Fruit fly (Drosophila melanogaster) whole organism, embryonic: Measurements from ENCODE around the gene Est-P.

Source experiments
- Adf1 ChIP-seq: fragments of 200-800 bp; sonication (Bioruptor generic); IDR thresholded peaks from 2 replicates; pipeline ENCODE4 v1.3.6; 2022; ENCODE audit warnings: missing biosample characterization, missing genetic modification characterization
- BEAF-32 ChIP-seq: fragments of 200-800 bp; sonication (Bioruptor generic); optimal IDR thresholded peaks from 3 replicates; lab custom pipeline; 2017; ENCODE audit warnings: missing biosample characterization, missing genetic modification characterization, mild to moderate bottlenecking, moderate library complexity, missing genetic modification reagents
- Bgb ChIP-seq: fragments of 200-800 bp; sonication (Bioruptor generic); IDR thresholded peaks from 2 replicates; pipeline ENCODE4 v1.3.6; 2022; ENCODE audit warnings: missing biosample characterization, missing genetic modification characterization; ENCODE audit not compliant: partially characterized antibody
- CG10366 ChIP-seq: fragments of 200-800 bp; sonication (Bioruptor generic); IDR thresholded peaks from 2 replicates; pipeline ENCODE4 v1.3.6; 2022; ENCODE audit warnings: missing biosample characterization, missing genetic modification characterization
- CG12659 ChIP-seq: fragments of 200-800 bp; sonication (Bioruptor generic); optimal IDR thresholded peaks from 3 replicates; lab custom pipeline; 2017; ENCODE audit warnings: mild to moderate bottlenecking, missing biosample characterization, missing genetic modification reagents, missing genetic modification characterization
- CG13287 ChIP-seq: fragments of 200-800 bp; sonication (Bioruptor generic); IDR thresholded peaks from 2 replicates; pipeline ENCODE4 v1.3.6; 2022; ENCODE audit warnings: missing biosample characterization, missing genetic modification characterization; ENCODE audit not compliant: partially characterized antibody
- CG14860 ChIP-seq: fragments of 200-800 bp; sonication (Bioruptor generic); IDR thresholded peaks from 3 replicates; pipeline ENCODE4 v1.3.6; 2022; ENCODE audit warnings: missing biosample characterization, missing genetic modification characterization; ENCODE audit not compliant: partially characterized antibody
- CG16779 ChIP-seq: fragments of 200-800 bp; sonication (Bioruptor generic); IDR thresholded peaks from 2 replicates; pipeline ENCODE4 v1.3.6; 2022; ENCODE audit warnings: missing biosample characterization, missing genetic modification characterization
- CG16813 ChIP-seq: fragments of 200-800 bp; sonication (Bioruptor generic); IDR thresholded peaks from 3 replicates; pipeline ENCODE4 v1.3.6; 2022; ENCODE audit warnings: missing biosample characterization, missing genetic modification characterization; ENCODE audit not compliant: partially characterized antibody
- CG17802 ChIP-seq: fragments of 200-800 bp; sonication (Bioruptor generic); optimal IDR thresholded peaks from 2 replicates; lab custom pipeline; 2018; ENCODE audit warnings: missing biosample characterization, mild to moderate bottlenecking, missing genetic modification characterization, moderate library complexity
- CG2129 ChIP-seq: fragments of 200-800 bp; sonication (Bioruptor generic); IDR thresholded peaks from 2 replicates; pipeline ENCODE4 v1.3.6; 2022; ENCODE audit warnings: missing biosample characterization, missing genetic modification characterization; ENCODE audit not compliant: partially characterized antibody
- CG2202 ChIP-seq: fragments of 200-800 bp; sonication (Bioruptor generic); optimal IDR thresholded peaks from 2 replicates; lab custom pipeline; 2018; ENCODE audit warnings: missing biosample characterization, mild to moderate bottlenecking, missing genetic modification characterization
- CG2712 ChIP-seq: fragments of 200-800 bp; optimal IDR thresholded peaks from 3 replicates; lab custom pipeline; 2019; ENCODE audit warnings: missing biosample characterization, mild to moderate bottlenecking, missing genetic modification characterization, moderate library complexity
- CG32532 ChIP-seq: fragments of 200-800 bp; sonication (Bioruptor generic); IDR thresholded peaks from 2 replicates; pipeline ENCODE4 v1.3.6; 2022; ENCODE audit warnings: missing biosample characterization, missing genetic modification characterization
- CG3407 ChIP-seq: fragments of 200-800 bp; sonication (Bioruptor generic); optimal IDR thresholded peaks from 2 replicates; lab custom pipeline; 2018; ENCODE audit warnings: missing biosample characterization, mild to moderate bottlenecking, missing genetic modification characterization
- CG7786 ChIP-seq: fragments of 200-800 bp; sonication (Bioruptor generic); optimal IDR thresholded peaks from 2 replicates; lab custom pipeline; 2016; ENCODE audit warnings: missing biosample characterization, missing genetic modification characterization
- CG7963 ChIP-seq: fragments of 200-800 bp; sonication (Bioruptor generic); IDR thresholded peaks from 3 replicates; pipeline ENCODE4 v1.3.6; 2022; ENCODE audit warnings: missing biosample characterization, missing genetic modification characterization; ENCODE audit not compliant: partially characterized antibody
- CG9437 ChIP-seq: fragments of 200-800 bp; sonication (Bioruptor generic); optimal IDR thresholded peaks from 2 replicates; lab custom pipeline; 2018; ENCODE audit warnings: missing biosample characterization, mild to moderate bottlenecking, missing genetic modification characterization
- Dp ChIP-seq: fragments of 200-800 bp; sonication (Bioruptor generic); optimal IDR thresholded peaks from 2 replicates; lab custom pipeline; 2018; ENCODE audit warnings: missing biosample characterization, mild to moderate bottlenecking, missing genetic modification characterization, moderate library complexity
- E2f2 ChIP-seq: fragments of 200-800 bp; sonication (Bioruptor generic); IDR thresholded peaks from 2 replicates; pipeline ENCODE4 v1.3.6; 2022; ENCODE audit warnings: missing biosample characterization, missing genetic modification characterization
- HLH4C ChIP-seq: fragments of 200-800 bp; sonication (Bioruptor generic); IDR thresholded peaks from 3 replicates; pipeline ENCODE4 v1.3.6; 2022; ENCODE audit warnings: missing biosample characterization, missing genetic modification characterization; ENCODE audit not compliant: partially characterized antibody
- Myb ChIP-seq: fragments of 200-800 bp; sonication (Bioruptor generic); optimal IDR thresholded peaks from 2 replicates; lab custom pipeline; 2016; ENCODE audit warnings: missing biosample characterization, missing genetic modification characterization
- Scr ChIP-seq: fragments of 200-800 bp; sonication (Bioruptor generic); IDR thresholded peaks from 2 replicates; pipeline ENCODE4 v1.3.6; 2022; ENCODE audit warnings: missing biosample characterization, missing genetic modification characterization; ENCODE audit not compliant: partially characterized antibody
- Sin3A ChIP-seq: fragments of >200 bp; optimal IDR thresholded peaks from 2 replicates; lab custom pipeline; 2018
- YL-1 ChIP-seq: fragments of 200-800 bp; sonication (Bioruptor generic); optimal IDR thresholded peaks from 3 replicates; lab custom pipeline; 2017; ENCODE audit warnings: missing biosample characterization, mild to moderate bottlenecking, missing genetic modification characterization
- amos ChIP-seq: fragments of 200-800 bp; sonication (Bioruptor generic); IDR thresholded peaks from 2 replicates; pipeline ENCODE4 v1.3.6; 2022; ENCODE audit warnings: missing biosample characterization, missing genetic modification characterization; ENCODE audit not compliant: partially characterized antibody
- bbx ChIP-seq: fragments of 200-800 bp; sonication (Bioruptor generic); IDR thresholded peaks from 2 replicates; pipeline ENCODE4 v1.3.6; 2022; ENCODE audit warnings: missing biosample characterization, missing genetic modification characterization; ENCODE audit not compliant: partially characterized antibody
- cato ChIP-seq: fragments of 200-800 bp; sonication (Bioruptor generic); optimal IDR thresholded peaks from 2 replicates; lab custom pipeline; 2016; ENCODE audit warnings: missing biosample characterization, missing genetic modification characterization, borderline replicate concordance
- caup ChIP-seq: fragments of 200-800 bp; sonication (Bioruptor generic); optimal IDR thresholded peaks from 3 replicates; lab custom pipeline; 2017; ENCODE audit warnings: missing biosample characterization, mild to moderate bottlenecking, missing genetic modification characterization, moderate library complexity; ENCODE audit not compliant: severe bottlenecking
- corto ChIP-seq: fragments of 200-800 bp; sonication (Bioruptor generic); optimal IDR thresholded peaks from 2 replicates; lab custom pipeline; 2016; ENCODE audit warnings: missing biosample characterization, mild to moderate bottlenecking, missing genetic modification characterization, moderate library complexity
- en ChIP-seq: fragments of 200-800 bp; sonication (Bioruptor generic); optimal IDR thresholded peaks from 2 replicates; lab custom pipeline; 2016; ENCODE audit warnings: missing biosample characterization, missing genetic modification characterization
- exex ChIP-seq: fragments of 200-800 bp; sonication (Bioruptor generic); optimal IDR thresholded peaks from 4 replicates; lab custom pipeline; 2018; ENCODE audit warnings: missing biosample characterization, mild to moderate bottlenecking, missing genetic modification characterization, moderate library complexity
- ftz-f1 ChIP-seq: fragments of 200-800 bp; sonication (Bioruptor generic); optimal IDR thresholded peaks from 2 replicates; lab custom pipeline; 2016; ENCODE audit warnings: missing biosample characterization, missing genetic modification characterization
- gfzf ChIP-seq: fragments of 200-800 bp; sonication (Bioruptor generic); optimal IDR thresholded peaks from 2 replicates; lab custom pipeline; 2016; ENCODE audit warnings: missing biosample characterization, mild to moderate bottlenecking, missing genetic modification characterization, moderate library complexity
- grn ChIP-seq: fragments of 200-800 bp; sonication (Bioruptor generic); optimal IDR thresholded peaks from 3 replicates; lab custom pipeline; 2017; ENCODE audit warnings: missing biosample characterization, missing genetic modification characterization
- hbn ChIP-seq: fragments of 200-800 bp; sonication (Bioruptor generic); IDR thresholded peaks from 2 replicates; pipeline ENCODE4 v1.3.6; 2022; ENCODE audit warnings: missing biosample characterization, missing genetic modification characterization; ENCODE audit not compliant: partially characterized antibody
- inv ChIP-seq: fragments of 200-800 bp; sonication (Bioruptor generic); IDR thresholded peaks from 2 replicates; pipeline ENCODE4 v1.3.6; 2022; ENCODE audit warnings: missing biosample characterization, missing genetic modification characterization; ENCODE audit not compliant: partially characterized antibody
- kah ChIP-seq: fragments of 200-800 bp; sonication (Bioruptor generic); optimal IDR thresholded peaks from 2 replicates; lab custom pipeline; 2018; ENCODE audit warnings: missing biosample characterization, mild to moderate bottlenecking, missing genetic modification characterization
- knrl ChIP-seq: fragments of 200-800 bp; sonication (Bioruptor generic); IDR thresholded peaks from 3 replicates; pipeline ENCODE4 v1.3.6; 2022; ENCODE audit warnings: missing biosample characterization, missing genetic modification characterization; ENCODE audit not compliant: partially characterized antibody
- nerfin-1 ChIP-seq: fragments of 200-800 bp; sonication (Bioruptor generic); optimal IDR thresholded peaks from 3 replicates; lab custom pipeline; 2019; ENCODE audit warnings: missing biosample characterization, mild to moderate bottlenecking, missing genetic modification characterization, moderate library complexity
- nerfin-2 ChIP-seq: fragments of 200-800 bp; sonication (Bioruptor generic); IDR thresholded peaks from 2 replicates; pipeline ENCODE4 v1.3.6; 2022; ENCODE audit warnings: missing biosample characterization, missing genetic modification characterization; ENCODE audit not compliant: partially characterized antibody
- org-1 ChIP-seq: fragments of 200-800 bp; sonication (Bioruptor generic); optimal IDR thresholded peaks from 2 replicates; lab custom pipeline; 2017; ENCODE audit warnings: missing biosample characterization, missing genetic modification characterization
- pzg ChIP-seq: fragments of 200-800 bp; sonication (Bioruptor generic); optimal IDR thresholded peaks from 3 replicates; lab custom pipeline; 2018; ENCODE audit warnings: missing biosample characterization, mild to moderate bottlenecking, missing genetic modification characterization, moderate library complexity
- salm ChIP-seq: fragments of 200-800 bp; sonication (Bioruptor generic); optimal IDR thresholded peaks from 2 replicates; lab custom pipeline; 2018; ENCODE audit warnings: missing biosample characterization, mild to moderate bottlenecking, missing genetic modification characterization
- scrt ChIP-seq: fragments of 200-800 bp; sonication (Bioruptor generic); optimal IDR thresholded peaks from 2 replicates; lab custom pipeline; 2018; ENCODE audit warnings: missing biosample characterization, mild to moderate bottlenecking, missing genetic modification characterization, moderate library complexity
- stwl ChIP-seq: fragments of 200-800 bp; sonication (Bioruptor generic); optimal IDR thresholded peaks from 3 replicates; lab custom pipeline; 2018; ENCODE audit warnings: missing biosample characterization, mild to moderate bottlenecking, missing genetic modification characterization, moderate library complexity
- unc-4 ChIP-seq: fragments of 200-800 bp; sonication (Bioruptor generic); IDR thresholded peaks from 2 replicates; pipeline ENCODE4 v1.3.6; 2022; ENCODE audit warnings: missing biosample characterization, missing genetic modification characterization; ENCODE audit not compliant: partially characterized antibody
- zen2 ChIP-seq: fragments of 200-800 bp; sonication (Bioruptor generic); IDR thresholded peaks from 3 replicates; pipeline ENCODE4 v1.3.6; 2022; ENCODE audit warnings: missing biosample characterization, missing genetic modification characterization; ENCODE audit not compliant: partially characterized antibody

Gene Est-P

dm6 chr3L:12205848-12206247 lies 15.3 kb downstream of the Est-P start, which contains the start of gene Tsen54 (continued):
- TF ChIP-seq knrl (GFP tag; lab: Robert Waterston, UW) (peak; percentile 58; the same call in 2 of the 3 replicates), en (GFP tag; lab: Kevin White, UChicago) (no peak), Myb (GFP tag; lab: Kevin White, UChicago) (peak; percentile 13), unc-4 (GFP tag; lab: Robert Waterston, UW) (peak; percentile 80), grn (GFP tag; lab: Kevin White, UChicago) (no peak), Bgb (peak; percentile 76), CG7786 (GFP tag; lab: Kevin White, UChicago) (no peak), E2f2 (GFP tag; lab: Robert Waterston, UW) (peak; percentile 93), CG12659 (no peak), scrt (GFP tag; lab: Kevin White, UChicago) (peak; percentile 27), CG16813 (peak; percentile 59), pzg (GFP tag; lab: Kevin White, UChicago) (peak; percentile 66), CG13287 (peak; percentile 84), YL-1 (peak; percentile 21), CG2129 (0 out of 2 replicates have a peak, but pooled peaks have one; percentile 21), bbx (GFP tag; lab: Robert Waterston, UW) (peak; percentile 74), hbn (GFP tag; lab: Robert Waterston, UW) (peak; percentile 64), CG17802 (no peak), amos (peak; percentile 75; the same call in 1 of the 2 replicates), CG32532 (GFP tag; lab: Robert Waterston, UW) (no peak), HLH4C (GFP tag; lab: Robert Waterston, UW) (peak; percentile 55; the same call in 2 of the 3 replicates), kah (GFP tag; lab: Kevin White, UChicago) (peak; percentile 23), zen2 (peak; percentile 51; the same call in 1 of the 3 replicates), nerfin-2 (peak; percentile 45; the same call in 1 of the 2 replicates), gfzf (GFP tag; lab: Kevin White, UChicago) (peak; percentile 77), Adf1 (no peak), CG14860 (peak; percentile 41; the same call in 1 of the 3 replicates), BEAF-32 (GFP tag; lab: Kevin White, UChicago) (peak; percentile 77), CG7963 (GFP tag; lab: Robert Waterston, UW) (peak; percentile 61; the same call in 1 of the 3 replicates), inv (peak; percentile 38; the same call in 1 of the 2 replicates), CG3407 (GFP tag; lab: Kevin White, UChicago) (no peak), CG2712 (no peak), Dp (GFP tag; lab: Kevin White, UChicago) (peak; percentile 95), CG9437 (GFP tag; lab: Kevin White, UChicago) (peak; percentile 36), stwl (tag; lab: Kevin White, UChicago) (peak; percentile 66), corto (GFP tag; lab: Kevin White, UChicago) (no peak), Scr (GFP tag; lab: Robert Waterston, UW) (peak; percentile 74)

dm6 chr3L:12222945-12223634 lies 32.6 kb downstream of the Est-P start:
- TF ChIP-seq org-1 (GFP tag; lab: Kevin White, UChicago) = no peak
- TF ChIP-seq ftz-f1 (GFP tag; lab: Kevin White, UChicago) = no peak
- TF ChIP-seq cato (GFP tag; lab: Kevin White, UChicago) = no peak
- TF ChIP-seq CG32532 (GFP tag; lab: Robert Waterston, UW) = peak; percentile 39; the same call in 1 of the 2 replicates
- no peak for TF ChIP-seq exex
- no peak for TF ChIP-seq salm
- TF ChIP-seq nerfin-1 = no peak
- TF ChIP-seq CG2202 (tag; lab: Kevin White, UChicago) = no peak
- TF ChIP-seq CG16779 (GFP tag; lab: Robert Waterston, UW) = peak; percentile 6; the same call in 1 of the 2 replicates
- peak; percentile 12 for TF ChIP-seq caup (GFP tag; lab: Kevin White, UChicago)
- no peak for TF ChIP-seq Sin3A (lab: Kevin White, UChicago)
- peak; percentile 20; the same call in 1 of the 2 replicates for TF ChIP-seq Bgb
- peak; percentile 46 for TF ChIP-seq CG10366 (GFP tag; lab: Robert Waterston, UW)
- no peak for TF ChIP-seq CG2129
